Fruit fly (Drosophila melanogaster): ENCODE measurements around the gene hzg.

Gene hzg

dm6 chr3L:16010176-16010575, 5.6 kb upstream of the hzg start:
- no peak for TF ChIP-seq Lpt (GFP tag; optimal IDR thresholded peaks at IDR 0.05)
- no peak for TF ChIP-seq E2f1 (GFP tag; IDR thresholded peaks at IDR 0.05)
- TF ChIP-seq CG13775 (GFP tag; optimal IDR thresholded peaks at IDR 0.05), result no peak
- no peak for TF ChIP-seq CG5245 (GFP tag; optimal IDR thresholded peaks at IDR 0.05)
- TF ChIP-seq CG7786 (GFP tag; optimal IDR thresholded peaks at IDR 0.05), result no peak
- peak; percentile 70 for TF ChIP-seq sens (GFP tag)
- no peak for TF ChIP-seq HLH4C (GFP tag; IDR thresholded peaks at IDR 0.05; ENCODE audit: partially characterized antibody)
- TF ChIP-seq chinmo (GFP tag; IDR thresholded peaks at IDR 0.05; ENCODE audit: partially characterized antibody), result no peak
- TF ChIP-seq CG16813 (GFP tag; IDR thresholded peaks at IDR 0.05; ENCODE audit: partially characterized antibody), result no peak
- no peak for TF ChIP-seq zen (tag; optimal IDR thresholded peaks at IDR 0.05)
- TF ChIP-seq Bdp1 (GFP tag; optimal IDR thresholded peaks at IDR 0.05), result no peak
- no peak for TF ChIP-seq ato (GFP tag; IDR thresholded peaks at IDR 0.05; ENCODE audit: partially characterized antibody)
- TF ChIP-seq otp (GFP tag; IDR thresholded peaks at IDR 0.05), result no peak
- TF ChIP-seq Xrp1 (GFP tag; IDR thresholded peaks at IDR 0.05), result no peak
- no peak for TF ChIP-seq CG7839 (tag; optimal IDR thresholded peaks at IDR 0.05)
- no peak for TF ChIP-seq az2 (GFP tag; optimal IDR thresholded peaks at IDR 0.05)
- TF ChIP-seq Ada2b (GFP tag; IDR thresholded peaks at IDR 0.05), result no peak
- no peak for TF ChIP-seq salm (tag; optimal IDR thresholded peaks at IDR 0.05)
- no peak for TF ChIP-seq CG10565 (GFP tag; optimal IDR thresholded peaks at IDR 0.05)
- TF ChIP-seq sim (GFP tag; IDR thresholded peaks at IDR 0.05), result no peak
- no peak for TF ChIP-seq bcd (GFP tag; optimal IDR thresholded peaks at IDR 0.05)
- peak; percentile 24 for TF ChIP-seq fd64A (GFP tag; optimal IDR thresholded peaks at IDR 0.05)
- no peak for TF ChIP-seq Dad (GFP tag; optimal IDR thresholded peaks at IDR 0.05)
- TF ChIP-seq gsb-n (tag; optimal IDR thresholded peaks at IDR 0.05), result no peak
- TF ChIP-seq nmo (GFP tag; optimal IDR thresholded peaks at IDR 0.05), result no peak
- TF ChIP-seq CG10209 (GFP tag; optimal IDR thresholded peaks at IDR 0.05), result no peak
- TF ChIP-seq bab2 (GFP tag; optimal IDR thresholded peaks at IDR 0.05), result no peak
- no peak for TF ChIP-seq tap (tag; optimal IDR thresholded peaks at IDR 0.05)
- peak; percentile 5 for TF ChIP-seq CG11504 (tag; optimal IDR thresholded peaks at IDR 0.05)
- no peak for TF ChIP-seq Six4 (GFP tag; optimal IDR thresholded peaks at IDR 0.05)
- TF ChIP-seq PHDP (tag; optimal IDR thresholded peaks at IDR 0.05), result peak; percentile 18
- peak; percentile 3 for TF ChIP-seq gem (tag; optimal IDR thresholded peaks at IDR 0.05)
- TF ChIP-seq CG1603 (tag; optimal IDR thresholded peaks at IDR 0.05), result no peak
- TF ChIP-seq gcm (GFP tag; optimal IDR thresholded peaks at IDR 0.05), result no peak
- no peak for TF ChIP-seq CG3281 (GFP tag; optimal IDR thresholded peaks at IDR 0.05)
- TF ChIP-seq CG6854 (GFP tag; optimal IDR thresholded peaks at IDR 0.05), result no peak
- TF ChIP-seq CG7928 (GFP tag; optimal IDR thresholded peaks at IDR 0.05), result no peak
- no peak for TF ChIP-seq tgo (GFP tag; IDR thresholded peaks at IDR 0.05)
- TF ChIP-seq exex (tag; optimal IDR thresholded peaks at IDR 0.05), result no peak
- no peak for TF ChIP-seq klu (GFP tag; IDR thresholded peaks at IDR 0.05)
- TF ChIP-seq CG18011 (GFP tag; optimal IDR thresholded peaks at IDR 0.05), result no peak
- no peak for TF ChIP-seq ewg (GFP tag; optimal IDR thresholded peaks at IDR 0.05)
- TF ChIP-seq Asciz (GFP tag; optimal IDR thresholded peaks at IDR 0.05), result peak; percentile 46
- TF ChIP-seq HLH54F (GFP tag; optimal IDR thresholded peaks at IDR 0.05), result no peak
- no peak for TF ChIP-seq CG10267 (tag; optimal IDR thresholded peaks at IDR 0.05)
- TF ChIP-seq phol (tag; optimal IDR thresholded peaks at IDR 0.05), result no peak
- no peak for TF ChIP-seq tx (GFP tag; optimal IDR thresholded peaks at IDR 0.05)
- no peak for TF ChIP-seq aop (GFP tag; IDR thresholded peaks at IDR 0.05)
- no peak for TF ChIP-seq CG2889 (GFP tag; IDR thresholded peaks at IDR 0.05)
- no peak for TF ChIP-seq CG3995 (GFP tag; optimal IDR thresholded peaks at IDR 0.05)
- no peak for TF ChIP-seq CG2712 (tag; optimal IDR thresholded peaks at IDR 0.05)
- TF ChIP-seq CG9609 (GFP tag; optimal IDR thresholded peaks at IDR 0.05), result no peak
